Worm (Caenorhabditis elegans): ENCODE measurements around the gene T19E7.6.

DNA sequence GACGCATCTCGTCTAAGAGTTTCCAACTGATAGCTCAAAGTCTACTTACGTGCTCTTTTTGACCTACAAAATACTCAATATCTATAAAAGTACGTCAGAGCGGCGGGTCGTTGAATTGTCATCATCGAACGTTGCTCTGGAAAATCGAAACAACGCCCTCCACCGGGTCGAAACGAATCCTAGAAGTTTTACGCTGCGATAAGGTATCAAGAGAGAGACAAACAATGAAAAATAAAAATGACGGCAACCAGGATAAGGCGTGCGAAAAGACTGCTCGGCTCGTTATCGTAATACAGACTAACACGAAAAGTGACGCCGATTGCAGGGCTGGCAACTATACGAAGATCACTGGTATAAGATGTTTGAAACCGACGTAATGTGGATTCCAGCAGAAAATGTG is 15.1 kb downstream of the T19E7.6 start:
- TF ChIP-seq ZK546.5 (tag; optimal IDR thresholded peaks at IDR 0.05) (no peak), ceh-28 (tag; optimal IDR thresholded peaks at IDR 0.05) (no peak), skn-1 (tag; optimal IDR thresholded peaks at IDR 0.05) (no peak), elt-3 (tag; optimal IDR thresholded peaks at IDR 0.05) (no peak), fkh-2 (tag; optimal IDR thresholded peaks at IDR 0.05) (no peak)
